Fruit fly (Drosophila melanogaster) S2 (cell line): ENCODE measurements around the gene CG13078.

Experiments
- CG8478 ChIP-seq: fragments of >200 bp; optimal IDR thresholded peaks from 2 replicates; lab custom pipeline; 2018
- CTCF ChIP-seq, 2 experiments: fragments of >200 bp; optimal IDR thresholded peaks; 2 replicates each; lab custom pipeline; 2018

- no peak for TF ChIP-seq CG8478 (lab: Kevin White, UChicago)
- no peak for TF ChIP-seq CTCF (optimal IDR thresholded peaks at IDR 0.05; lab: Kevin White, UChicago)
Observed at dm6 chr2L:19588924-19589323, 25.2 kb downstream of the CG13078 start.
